Fruit fly (Drosophila melanogaster): ENCODE measurements around the gene CG43354.

dm6 chr2L:18358928-18359327, 49.7 kb upstream of the CG43354 start, which contains the start of gene Acp36DE:
- TF ChIP-seq D1 (tag; optimal IDR thresholded peaks at IDR 0.05) (no peak), EcR (GFP tag; optimal IDR thresholded peaks at IDR 0.05) (no peak), rn (GFP tag; IDR thresholded peaks at IDR 0.05) (no peak), Snoo (tag; optimal IDR thresholded peaks at IDR 0.05) (no peak), CG32121 (GFP tag; IDR thresholded peaks at IDR 0.05) (no peak), Pif1A (GFP tag; optimal IDR thresholded peaks at IDR 0.05) (no peak), CG14655 (GFP tag; optimal IDR thresholded peaks at IDR 0.05) (no peak)

Data from whole organism, pupa.